Worm (Caenorhabditis elegans): ENCODE results near the gene K09C4.4.

- no peak for TF ChIP-seq snpc-4 (tag; optimal IDR thresholded peaks at IDR 0.05)
- TF ChIP-seq nhr-12 (tag; optimal IDR thresholded peaks at IDR 0.05), result no peak
- TF ChIP-seq lsy-2 (tag; optimal IDR thresholded peaks at IDR 0.05), result no peak
- TF ChIP-seq unc-62 (GFP tag; optimal IDR thresholded peaks at IDR 0.05), result no peak
- no peak for TF ChIP-seq pha-4 (tag; optimal IDR thresholded peaks at IDR 0.05)
- TF ChIP-seq sptf-1 (tag; optimal IDR thresholded peaks at IDR 0.05), result no peak
- TF ChIP-seq ces-1 (GFP tag; optimal IDR thresholded peaks at IDR 0.05), result no peak
- TF ChIP-seq blmp-1 (tag; optimal IDR thresholded peaks at IDR 0.05), result no peak
- no peak for TF ChIP-seq ztf-11 (tag; optimal IDR thresholded peaks at IDR 0.05)
Observed at ce11 chrX:3316830-3317229, 27.5 kb downstream of the K09C4.4 start.

Data from whole organism, mixed stage, embryonic.